Worm (Caenorhabditis elegans): Measurements from ENCODE around the gene C50B6.1.

DNA sequence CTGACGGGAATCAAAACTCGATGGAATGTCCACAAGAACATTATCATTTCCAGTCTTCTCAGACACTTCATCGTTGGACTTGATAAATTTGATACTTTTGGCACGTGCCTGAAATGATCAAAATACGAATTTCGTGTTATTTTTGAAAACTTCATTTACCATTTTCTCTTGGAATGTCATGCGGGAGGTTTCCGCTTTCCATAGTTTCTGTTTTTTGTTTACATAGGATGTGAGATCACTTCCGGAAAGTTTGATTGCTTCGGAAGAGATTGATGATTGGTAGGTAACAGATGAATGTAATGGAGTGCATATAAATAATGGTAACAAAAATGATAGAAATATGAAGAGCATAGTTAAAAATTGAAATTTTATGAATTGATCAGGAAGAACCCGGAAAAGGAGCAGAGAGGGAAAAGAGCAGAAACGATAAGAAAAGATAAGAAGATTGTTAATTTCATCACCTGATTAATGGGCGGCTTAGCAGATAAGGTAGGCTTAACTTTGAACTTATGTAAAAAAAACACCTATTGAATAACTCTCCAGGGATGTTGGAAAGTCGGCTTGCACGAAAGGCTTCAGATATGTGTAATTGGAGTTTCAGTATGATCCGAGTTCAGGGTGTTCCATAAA, 49.1 kb downstream of the C50B6.1 start, which contains the start of gene F32H5.1:
- TF ChIP-seq W03F9.2 (tag; optimal IDR thresholded peaks at IDR 0.05) (no peak), dao-5 (tag; optimal IDR thresholded peaks at IDR 0.05) (no peak), him-1 (tag; optimal IDR thresholded peaks at IDR 0.05) (no peak)
